Worm (Caenorhabditis elegans) whole organism, mixed stage, embryonic: Measurements from ENCODE around the gene Y49F6C.2.

Experiments used
- blmp-1 ChIP-seq: fragments of 150-350 bp; optimal IDR thresholded peaks from 2 replicates; lab custom pipeline; 2014; ENCODE audit warnings: missing biosample characterization, missing genetic modification characterization
- elt-1 ChIP-seq: sonication (generic microtip); optimal IDR thresholded peaks from 2 replicates; lab custom pipeline; 2017; ENCODE audit warnings: missing genetic modification characterization, mild to moderate bottlenecking, missing compliant biosample characterization, antibody characterized with exemption, moderate library complexity, borderline replicate concordance; ENCODE audit not compliant: insufficient read depth
- elt-3 ChIP-seq: fragments of 150-350 bp; optimal IDR thresholded peaks from 2 replicates; lab custom pipeline; 2014; ENCODE audit warnings: missing biosample characterization, missing genetic modification characterization
- lin-32 ChIP-seq: fragments of 200-800 bp; sonication (Bioruptor generic); optimal IDR thresholded peaks from 2 replicates; lab custom pipeline; 2018; ENCODE audit warnings: mild to moderate bottlenecking, missing genetic modification characterization, missing compliant biosample characterization
- lsy-2 ChIP-seq: fragments of 150-350 bp; optimal IDR thresholded peaks from 2 replicates; lab custom pipeline; 2014; ENCODE audit warnings: missing biosample characterization, missing genetic modification characterization
- mep-1 ChIP-seq: fragments of 150-350 bp; optimal IDR thresholded peaks from 2 replicates; lab custom pipeline; 2017; ENCODE audit warnings: missing biosample characterization, missing genetic modification reagents, missing genetic modification characterization, inconsistent platforms
- nhr-28 ChIP-seq: fragments of 150-350 bp; optimal IDR thresholded peaks from 2 replicates; lab custom pipeline; 2014; ENCODE audit warnings: missing biosample characterization, missing genetic modification characterization
- nhr-76 ChIP-seq: sonication (generic microtip); optimal IDR thresholded peaks from 2 replicates; lab custom pipeline; 2017; ENCODE audit warnings: missing biosample characterization, missing genetic modification characterization
- snpc-4 ChIP-seq: fragments of 150-350 bp; optimal IDR thresholded peaks from 2 replicates; lab custom pipeline; 2014; ENCODE audit warnings: missing biosample characterization, missing genetic modification characterization
- unc-120 ChIP-seq: sonication (generic microtip); optimal IDR thresholded peaks from 2 replicates; lab custom pipeline; 2017; ENCODE audit warnings: missing genetic modification characterization, missing compliant biosample characterization; ENCODE audit not compliant: poor library complexity, severe bottlenecking
- zip-8 ChIP-seq: fragments of 150-350 bp; optimal IDR thresholded peaks from 2 replicates; lab custom pipeline; 2014; ENCODE audit warnings: missing biosample characterization, missing genetic modification characterization

DNA sequence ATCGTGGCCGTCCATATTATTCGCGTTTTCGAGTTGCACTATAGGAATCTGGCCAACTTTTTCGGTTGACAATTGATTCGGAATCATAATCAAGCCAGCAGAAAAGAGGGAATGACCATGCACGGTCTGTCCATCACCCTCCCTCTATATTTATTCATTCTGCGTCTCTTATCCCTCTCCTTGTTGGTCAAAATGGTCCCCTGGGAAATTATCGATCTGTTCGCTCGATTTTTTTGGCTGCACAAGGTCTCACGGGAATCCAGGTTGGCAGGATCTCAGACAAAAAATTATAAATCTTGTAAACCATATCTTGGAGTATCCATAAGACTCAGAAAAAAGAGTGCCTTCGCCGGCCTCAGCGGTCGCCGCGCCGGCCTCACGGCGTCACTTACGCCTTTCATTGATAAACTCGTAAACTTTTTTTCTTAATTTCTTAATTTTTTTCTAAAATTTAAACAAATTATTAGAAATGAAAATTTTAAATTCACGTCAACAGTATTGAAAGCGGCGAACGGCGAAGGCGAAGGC, 36.1 kb downstream of the Y49F6C.2 start, which contains the start of the genes F18A12.7 and F18A12.2:
- no peak for TF ChIP-seq snpc-4 (tag; lab: Kevin White, UChicago)
- TF ChIP-seq lsy-2 (tag; lab: Kevin White, UChicago) = no peak
- no peak for TF ChIP-seq mep-1
- TF ChIP-seq unc-120 (tag; lab: Kevin White, UChicago) = no peak
- TF ChIP-seq elt-3 (tag; lab: Kevin White, UChicago) = no peak
- no peak for TF ChIP-seq elt-1
- no peak for TF ChIP-seq nhr-28 (tag; lab: Kevin White, UChicago)
- no peak for TF ChIP-seq zip-8 (tag; lab: Kevin White, UChicago)
- no peak for TF ChIP-seq blmp-1 (tag; lab: Kevin White, UChicago)
- no peak for TF ChIP-seq lin-32 (GFP tag; lab: Kevin White, UChicago)
- TF ChIP-seq nhr-76 (tag; lab: Kevin White, UChicago) = no peak
